Worm (Caenorhabditis elegans) whole organism, late embryonic: ENCODE data around the gene pat-4.

Source experiments
- C38D4.7 ChIP-seq: fragments of 200-800 bp; sonication (Bioruptor generic); optimal IDR thresholded peaks from 2 replicates; lab custom pipeline; 2018; ENCODE audit warnings: mild to moderate bottlenecking, missing genetic modification characterization, moderate library complexity, missing compliant biosample characterization
- K02D7.2 ChIP-seq: sonication (generic microtip); optimal IDR thresholded peaks from 2 replicates; lab custom pipeline; 2017; ENCODE audit warnings: mild to moderate bottlenecking, missing genetic modification characterization, missing compliant biosample characterization
- K09A11.1 ChIP-seq: sonication (generic microtip); optimal IDR thresholded peaks from 2 replicates; lab custom pipeline; 2017; ENCODE audit warnings: antibody characterized with exemption, mild to moderate bottlenecking, missing genetic modification characterization, missing compliant biosample characterization; ENCODE audit not compliant: insufficient read depth
- T23F11.4 ChIP-seq: fragments of 200-800 bp; sonication (Bioruptor generic); optimal IDR thresholded peaks from 2 replicates; lab custom pipeline; 2018; ENCODE audit warnings: mild to moderate bottlenecking, missing genetic modification characterization, missing compliant biosample characterization
- Y22D7AL.16 ChIP-seq: sonication (generic microtip); optimal IDR thresholded peaks from 2 replicates; lab custom pipeline; 2016; ENCODE audit warnings: missing genetic modification characterization, missing compliant biosample characterization
- ahr-1 ChIP-seq: sonication (generic microtip); optimal IDR thresholded peaks from 2 replicates; lab custom pipeline; 2016; ENCODE audit warnings: missing genetic modification characterization, missing compliant biosample characterization
- ceh-14 ChIP-seq: sonication (generic microtip); optimal IDR thresholded peaks from 2 replicates; lab custom pipeline; 2016; ENCODE audit warnings: missing genotype, missing genetic modification characterization, missing compliant biosample characterization
- ceh-18 ChIP-seq: sonication (generic microtip); optimal IDR thresholded peaks from 2 replicates; lab custom pipeline; 2016; ENCODE audit warnings: missing genetic modification characterization, missing compliant biosample characterization
- ceh-22 ChIP-seq: sonication (generic microtip); optimal IDR thresholded peaks from 2 replicates; lab custom pipeline; 2017; ENCODE audit warnings: missing biosample characterization, missing genetic modification characterization
- ceh-31 ChIP-seq: sonication (generic microtip); optimal IDR thresholded peaks from 2 replicates; lab custom pipeline; 2016; ENCODE audit warnings: missing genetic modification characterization, missing compliant biosample characterization
- ceh-6 ChIP-seq: fragments of 200-800 bp; sonication (Bioruptor generic); optimal IDR thresholded peaks from 2 replicates; lab custom pipeline; 2018; ENCODE audit warnings: mild to moderate bottlenecking, missing genetic modification characterization, missing compliant biosample characterization
- ceh-9 ChIP-seq: sonication (generic microtip); optimal IDR thresholded peaks from 2 replicates; lab custom pipeline; 2016; ENCODE audit warnings: mild to moderate bottlenecking, missing genetic modification characterization, inconsistent platforms, missing compliant biosample characterization
- che-1 ChIP-seq: sonication (generic microtip); optimal IDR thresholded peaks from 2 replicates; lab custom pipeline; 2016; ENCODE audit warnings: mild to moderate bottlenecking, missing genetic modification characterization, missing compliant biosample characterization
- elt-4 ChIP-seq: sonication (generic microtip); optimal IDR thresholded peaks from 2 replicates; lab custom pipeline; 2016; ENCODE audit warnings: missing genetic modification characterization, missing compliant biosample characterization
- fax-1 ChIP-seq: sonication (generic microtip); optimal IDR thresholded peaks from 2 replicates; lab custom pipeline; 2016; ENCODE audit warnings: missing genotype, missing genetic modification characterization, missing compliant biosample characterization
- hlh-15 ChIP-seq: sonication (generic microtip); optimal IDR thresholded peaks from 2 replicates; lab custom pipeline; 2016; ENCODE audit warnings: missing genetic modification characterization, missing compliant biosample characterization
- mec-3 ChIP-seq: sonication (generic microtip); optimal IDR thresholded peaks from 2 replicates; lab custom pipeline; 2016; ENCODE audit warnings: borderline replicate concordance, missing genetic modification characterization, missing compliant biosample characterization
- nfya-1 ChIP-seq: sonication (generic microtip); optimal IDR thresholded peaks from 2 replicates; lab custom pipeline; 2017; ENCODE audit warnings: missing genetic modification characterization, mild to moderate bottlenecking, missing compliant biosample characterization, antibody characterized with exemption, moderate library complexity
- npax-4 ChIP-seq: sonication (generic microtip); optimal IDR thresholded peaks from 2 replicates; lab custom pipeline; 2016; ENCODE audit warnings: missing genetic modification characterization, missing compliant biosample characterization
- pha-2 ChIP-seq: sonication (generic microtip); optimal IDR thresholded peaks from 2 replicates; lab custom pipeline; 2017; ENCODE audit warnings: mild to moderate bottlenecking, missing genetic modification characterization, missing compliant biosample characterization
- pqm-1 ChIP-seq: sonication (generic microtip); optimal IDR thresholded peaks from 2 replicates; lab custom pipeline; 2016; ENCODE audit warnings: missing genetic modification characterization, missing compliant biosample characterization
- pros-1 ChIP-seq: fragments of 150-350 bp; optimal IDR thresholded peaks from 2 replicates; lab custom pipeline; 2014; ENCODE audit warnings: missing biosample characterization, missing genetic modification reagents, missing genetic modification characterization
- sdc-2 ChIP-seq: sonication (generic microtip); optimal IDR thresholded peaks from 2 replicates; lab custom pipeline; 2016; ENCODE audit warnings: missing genotype, missing genetic modification characterization, missing compliant biosample characterization
- syd-9 ChIP-seq: sonication (generic microtip); optimal IDR thresholded peaks from 2 replicates; lab custom pipeline; 2016; ENCODE audit warnings: mild to moderate bottlenecking, missing genetic modification characterization, moderate library complexity, missing compliant biosample characterization
- tbx-2 ChIP-seq: sonication (generic microtip); optimal IDR thresholded peaks from 2 replicates; lab custom pipeline; 2016; ENCODE audit warnings: missing genetic modification characterization, missing compliant biosample characterization
- unc-42 ChIP-seq: sonication (generic microtip); optimal IDR thresholded peaks from 2 replicates; lab custom pipeline; 2016; ENCODE audit warnings: missing genotype, missing genetic modification characterization, missing compliant biosample characterization
- unc-55 ChIP-seq: sonication (generic microtip); optimal IDR thresholded peaks from 2 replicates; lab custom pipeline; 2017; ENCODE audit warnings: missing biosample characterization, missing genetic modification reagents, missing genetic modification characterization
- unc-86 ChIP-seq: sonication (generic microtip); optimal IDR thresholded peaks from 2 replicates; lab custom pipeline; 2016; ENCODE audit warnings: missing genetic modification characterization, missing compliant biosample characterization

pat-4 gene

ce11 chrIII:67025-67424 lies 27.6 kb downstream of the pat-4 start:
- TF ChIP-seq unc-55 = peak; percentile 5
- TF ChIP-seq che-1 (tag; lab: Kevin White, UChicago) = no peak
- no peak for TF ChIP-seq T23F11.4 (GFP tag; lab: Kevin White, UChicago)
- TF ChIP-seq tbx-2 = peak; percentile 15
- TF ChIP-seq unc-42 (tag; lab: Kevin White, UChicago) = peak; percentile 24
- TF ChIP-seq C38D4.7 (GFP tag; lab: Kevin White, UChicago) = no peak
- no peak for TF ChIP-seq nfya-1
- peak; percentile 44 for TF ChIP-seq ceh-31 (tag; lab: Kevin White, UChicago)
- peak; percentile 66 for TF ChIP-seq ceh-18

DNA sequence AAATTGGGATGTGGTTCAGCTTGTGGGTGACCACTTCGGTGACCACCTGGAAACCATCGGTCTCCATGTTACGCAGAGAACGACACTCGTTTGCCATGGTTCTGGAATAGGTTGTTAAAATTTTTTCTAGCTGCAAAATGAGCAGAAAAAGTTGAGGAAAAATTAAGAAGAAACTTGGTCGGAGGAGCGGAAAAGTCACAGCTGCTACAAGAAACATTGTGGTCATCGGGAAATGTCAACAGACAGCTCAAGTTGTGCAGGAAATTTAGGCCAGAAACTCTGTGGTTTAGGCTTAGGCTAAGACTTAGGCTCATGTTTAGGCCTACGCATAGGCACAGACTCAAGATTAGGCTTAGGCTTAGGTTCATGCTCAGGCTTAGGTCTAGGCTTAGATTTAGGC lies 28.4 kb downstream of the pat-4 start, which contains the start of gene pck-1:
Gene pck-1 (minus strand): TSS at position 101 of the 400 bp plus-strand sequence.
- TF ChIP-seq K02D7.2 (tag; lab: Kevin White, UChicago) (no peak), Y22D7AL.16 (tag; lab: Kevin White, UChicago) (no peak)

DNA sequence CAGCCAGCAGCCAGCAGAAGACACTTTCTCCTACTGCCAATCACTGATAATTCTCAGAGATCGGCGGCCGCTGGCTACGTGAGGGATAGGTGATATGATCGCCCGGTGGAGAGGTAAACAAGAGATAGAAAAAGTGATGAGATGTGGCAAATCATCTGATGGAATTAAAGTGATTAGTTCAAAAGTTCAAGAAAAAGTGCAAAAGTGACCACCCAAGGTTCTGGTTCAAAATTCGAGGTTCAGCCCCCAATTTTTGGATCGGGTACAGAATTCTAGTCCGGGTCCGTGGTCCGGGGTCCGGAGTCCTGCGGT lies 29.0 kb downstream of the pat-4 start:
- no peak for TF ChIP-seq pros-1 (tag; lab: Kevin White, UChicago)
- no peak for TF ChIP-seq npax-4 (tag; lab: Kevin White, UChicago)
- TF ChIP-seq ahr-1 (tag; lab: Kevin White, UChicago) = no peak
- TF ChIP-seq ceh-18 = peak; percentile 8
- TF ChIP-seq ceh-9 (tag; lab: Kevin White, UChicago) = no peak
- TF ChIP-seq ceh-22 = no peak
- no peak for TF ChIP-seq unc-42 (tag; lab: Kevin White, UChicago)

ce11 chrIII:64747-65625 lies 29.6 kb downstream of the pat-4 start:
- TF ChIP-seq mec-3 (tag; lab: Kevin White, UChicago) (peak; percentile 9), ceh-6 (GFP tag; lab: Kevin White, UChicago) (no peak), ceh-22 (no peak)
- TF ChIP-seq, all 69 proteins: peak for 1

- no peak for TF ChIP-seq hlh-15
- TF ChIP-seq ceh-14 (tag; lab: Kevin White, UChicago) = no peak
- peak; percentile 4 for TF ChIP-seq sdc-2 (tag; lab: Kevin White, UChicago)
- no peak for TF ChIP-seq ceh-9 (tag; lab: Kevin White, UChicago)
Observed at ce11 chrIII:63584-64316, 30.9 kb downstream of the pat-4 start.

DNA sequence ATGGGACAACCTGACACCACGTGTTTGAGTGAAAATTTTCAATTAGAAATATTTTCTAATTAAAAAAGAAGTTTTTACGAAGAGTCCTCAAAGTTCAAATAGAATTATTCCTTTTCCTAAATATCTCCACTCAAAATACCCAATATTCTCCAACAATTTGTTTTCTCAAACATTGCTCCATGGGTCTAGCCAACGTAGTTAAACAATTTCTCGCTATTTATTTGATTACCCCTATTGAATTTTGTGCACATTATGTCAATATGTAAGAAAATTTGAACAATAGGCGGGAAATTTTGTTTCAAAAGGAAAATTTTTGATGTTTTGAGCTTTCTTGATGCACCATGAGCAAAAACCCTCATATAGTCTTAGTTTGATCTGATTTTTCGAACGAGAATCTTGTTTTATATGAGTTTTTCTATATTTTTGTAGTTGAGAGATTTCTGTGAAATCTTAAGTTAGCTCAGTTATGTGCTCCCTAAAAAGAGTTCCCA lies 32.2 kb downstream of the pat-4 start:
- no peak for TF ChIP-seq fax-1 (tag; lab: Kevin White, UChicago)
- TF ChIP-seq ceh-9 (tag; lab: Kevin White, UChicago) = no peak
- TF ChIP-seq syd-9 (tag; lab: Kevin White, UChicago) = no peak
- TF ChIP-seq unc-42 (tag; lab: Kevin White, UChicago) = peak; percentile 46
- TF ChIP-seq sdc-2 (tag; lab: Kevin White, UChicago) = no peak

DNA sequence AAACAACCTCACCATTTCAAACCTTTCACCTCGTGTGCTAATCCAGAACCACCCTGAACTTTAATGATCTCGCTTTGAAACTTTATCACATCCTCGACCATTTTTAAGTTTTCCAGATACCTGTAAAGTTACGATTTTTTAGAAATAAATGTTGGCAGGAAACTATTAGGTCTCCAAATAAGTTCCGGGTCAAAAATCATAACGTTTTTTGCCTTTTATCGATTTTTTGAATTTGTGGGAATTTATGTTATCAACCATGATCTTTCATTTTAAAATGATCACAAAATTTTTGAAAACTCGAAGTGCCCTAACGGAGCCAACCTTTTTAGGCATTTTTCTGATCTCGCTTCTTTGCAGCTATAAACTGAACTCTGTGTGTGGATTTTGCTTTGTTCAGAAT lies 33.6 kb downstream of the pat-4 start, which contains the start of gene btb-5:
Gene btb-5 (minus strand): TSS at position 101 of the 400 bp plus-strand sequence.
- TF ChIP-seq pha-2 (tag; lab: Kevin White, UChicago) = no peak
- no peak for TF ChIP-seq elt-4 (tag; lab: Kevin White, UChicago)
- no peak for TF ChIP-seq unc-86
- no peak for TF ChIP-seq K09A11.1 (tag; lab: Kevin White, UChicago)
- no peak for TF ChIP-seq K02D7.2 (tag; lab: Kevin White, UChicago)
- no peak for TF ChIP-seq pqm-1 (tag; lab: Kevin White, UChicago)
- no peak for TF ChIP-seq tbx-2
